Fruit fly (Drosophila melanogaster): ENCODE data around the gene CG15394.

dm6 chr2L:2576565-2577360 lies 14.9 kb upstream of the CG15394 start, which contains the start of gene insv:
- TF ChIP-seq OdsH (GFP tag; optimal IDR thresholded peaks at IDR 0.05) (no peak), CG11294 (GFP tag; IDR thresholded peaks at IDR 0.05) (no peak), Ets21C (GFP tag; optimal IDR thresholded peaks at IDR 0.05) (no peak), ss (GFP tag; optimal IDR thresholded peaks at IDR 0.05) (no peak), CG11902 (GFP tag; optimal IDR thresholded peaks at IDR 0.05) (no peak), CG6276 (GFP tag; optimal IDR thresholded peaks at IDR 0.05) (no peak), CG6854 (GFP tag; optimal IDR thresholded peaks at IDR 0.05) (no peak), Hr39 (GFP tag; optimal IDR thresholded peaks at IDR 0.05) (peak; percentile 17), Sox14 (GFP tag; optimal IDR thresholded peaks at IDR 0.05) (peak; percentile 4), Eip78C (GFP tag) (no peak), Lpt (GFP tag; optimal IDR thresholded peaks at IDR 0.05) (no peak), cyc (GFP tag; optimal IDR thresholded peaks at IDR 0.05) (no peak)
